Worm (Caenorhabditis elegans) whole organism, young adult: ENCODE measurements around the gene F10D7.5.

Source experiments
- B0035.1 ChIP-seq: sonication (generic microtip); optimal IDR thresholded peaks from 2 replicates; lab custom pipeline; 2016; ENCODE audit warnings: missing genetic modification characterization, mild to moderate bottlenecking, missing compliant biosample characterization, missing genotype, missing genetic modification reagents
- B0261.1 ChIP-seq: sonication (generic microtip); optimal IDR thresholded peaks from 2 replicates; lab custom pipeline; 2016; ENCODE audit warnings: mild to moderate bottlenecking, missing genetic modification characterization, moderate library complexity, missing compliant biosample characterization
- F49E8.2 ChIP-seq: sonication (generic microtip); optimal IDR thresholded peaks from 3 replicates; lab custom pipeline; 2017; ENCODE audit warnings: missing genetic modification characterization, mild to moderate bottlenecking, missing compliant biosample characterization, antibody characterized with exemption, moderate library complexity; ENCODE audit not compliant: insufficient read depth
- F52B5.7 ChIP-seq: sonication (generic microtip); optimal IDR thresholded peaks from 2 replicates; lab custom pipeline; 2016; ENCODE audit warnings: mild to moderate bottlenecking, missing genetic modification characterization, missing compliant biosample characterization
- F57A8.1 ChIP-seq: fragments of 200-800 bp; sonication (Bioruptor generic); optimal IDR thresholded peaks from 2 replicates; lab custom pipeline; 2018; ENCODE audit warnings: mild to moderate bottlenecking, missing genetic modification characterization, moderate library complexity, missing compliant biosample characterization
- K11D2.4 ChIP-seq: fragments of 200-800 bp; sonication (Bioruptor generic); IDR thresholded peaks from 2 replicates; pipeline ENCODE4 v1.3.6; 2022; ENCODE audit warnings: missing genetic modification reagents, missing genetic modification characterization, missing compliant biosample characterization
- T26A5.8 ChIP-seq: sonication (generic microtip); optimal IDR thresholded peaks from 2 replicates; lab custom pipeline; 2016; ENCODE audit warnings: missing genetic modification characterization, missing compliant biosample characterization
- Y53F4B.3 ChIP-seq: fragments of 200-800 bp; sonication (Bioruptor generic); IDR thresholded peaks from 2 replicates; pipeline ENCODE4 v1.3.6; 2022; ENCODE audit warnings: missing genetic modification reagents, missing genetic modification characterization, missing compliant biosample characterization
- Y53G8AR.9 ChIP-seq: fragments of 200-800 bp; sonication (Bioruptor generic); conservative IDR thresholded peaks from 2 replicates; pipeline ENCODE4 v1.3.6; 2022; ENCODE audit warnings: missing genetic modification reagents, missing genetic modification characterization, missing compliant biosample characterization
- Y67H2A.10 ChIP-seq: fragments of 200-800 bp; sonication (Bioruptor generic); conservative IDR thresholded peaks from 2 replicates; pipeline ENCODE4 v1.3.6; 2022; ENCODE audit warnings: missing genetic modification reagents, missing genetic modification characterization, missing compliant biosample characterization
- aptf-2 ChIP-seq: fragments of 200-800 bp; sonication (Bioruptor generic); conservative IDR thresholded peaks from 2 replicates; pipeline ENCODE4 v1.3.6; 2022; ENCODE audit warnings: missing genetic modification reagents, missing genetic modification characterization, missing compliant biosample characterization
- aptf-3 ChIP-seq: fragments of 200-800 bp; sonication (Bioruptor generic); IDR thresholded peaks from 2 replicates; pipeline ENCODE4 v1.3.6; 2022; ENCODE audit warnings: missing genetic modification characterization, missing compliant biosample characterization
- cebp-2 ChIP-seq: fragments of 200-800 bp; sonication (Bioruptor generic); IDR thresholded peaks from 2 replicates; pipeline ENCODE4 v1.3.6; 2022; ENCODE audit warnings: missing genetic modification characterization, missing compliant biosample characterization
- ceh-79 ChIP-seq: sonication (generic microtip); optimal IDR thresholded peaks from 2 replicates; lab custom pipeline; 2017; ENCODE audit warnings: mild to moderate bottlenecking, missing genetic modification characterization, missing compliant biosample characterization
- ceh-91 ChIP-seq: fragments of 200-800 bp; sonication (Bioruptor generic); IDR thresholded peaks from 2 replicates; pipeline ENCODE4 v1.3.6; 2022; ENCODE audit warnings: missing genetic modification reagents, missing genetic modification characterization, missing compliant biosample characterization
- egl-18 ChIP-seq: fragments of 200-800 bp; sonication (Bioruptor generic); IDR thresholded peaks from 2 replicates; pipeline ENCODE4 v1.3.6; 2022; ENCODE audit warnings: missing genetic modification reagents, missing genetic modification characterization, missing compliant biosample characterization
- ekl-4 ChIP-seq: fragments of 200-800 bp; sonication (Bioruptor generic); IDR thresholded peaks from 2 replicates; pipeline ENCODE4 v1.3.6; 2022; ENCODE audit warnings: missing genetic modification reagents, missing genetic modification characterization, missing compliant biosample characterization
- ets-4 ChIP-seq: fragments of 200-800 bp; sonication (Bioruptor generic); optimal IDR thresholded peaks from 2 replicates; lab custom pipeline; 2018; ENCODE audit warnings: mild to moderate bottlenecking, missing genetic modification characterization, missing compliant biosample characterization
- hmg-1.2 ChIP-seq: fragments of 200-800 bp; sonication (Bioruptor generic); IDR thresholded peaks from 2 replicates; pipeline ENCODE4 v1.3.6; 2022; ENCODE audit warnings: missing genetic modification reagents, missing genetic modification characterization, missing compliant biosample characterization
- hsf-1 ChIP-seq: fragments of 200-800 bp; sonication (Bioruptor generic); IDR thresholded peaks from 2 replicates; pipeline ENCODE4 v1.3.6; 2022; ENCODE audit warnings: missing genetic modification reagents, missing genetic modification characterization, missing compliant biosample characterization
- lag-1 ChIP-seq: fragments of 200-800 bp; sonication (Bioruptor generic); IDR thresholded peaks from 2 replicates; pipeline ENCODE4 v1.3.6; 2022; ENCODE audit warnings: missing genetic modification reagents, missing genetic modification characterization, missing compliant biosample characterization
- let-526 ChIP-seq: fragments of 200-800 bp; sonication (Bioruptor generic); IDR thresholded peaks from 2 replicates; pipeline ENCODE4 v1.3.6; 2022; ENCODE audit warnings: missing genetic modification reagents, missing genetic modification characterization, missing compliant biosample characterization
- let-607 ChIP-seq, 2 experiments: fragments of 200-800 bp in 1 of 2; sonication (Bioruptor generic) in 1 of 2; sonication (generic microtip) in 1 of 2; optimal IDR thresholded peaks; 2 replicates each; lab custom pipeline; 2016 to 2018; ENCODE audit warnings: mild to moderate bottlenecking in 2 of 2, missing compliant biosample characterization in 2 of 2, missing genetic modification characterization in 2 of 2, moderate library complexity in 2 of 2, missing genotype in 1 of 2
- lin-26 ChIP-seq: fragments of 200-800 bp; sonication (Bioruptor generic); IDR thresholded peaks from 2 replicates; pipeline ENCODE4 v1.3.6; 2022; ENCODE audit warnings: missing genetic modification reagents, missing genetic modification characterization, missing compliant biosample characterization
- lin-40 ChIP-seq: sonication (generic microtip); optimal IDR thresholded peaks from 2 replicates; lab custom pipeline; 2016; ENCODE audit warnings: missing genetic modification characterization, mild to moderate bottlenecking, missing compliant biosample characterization, missing genotype, missing genetic modification reagents
- lir-1 ChIP-seq: fragments of 200-800 bp; sonication (Bioruptor generic); conservative IDR thresholded peaks from 2 replicates; pipeline ENCODE4 v1.3.6; 2022; ENCODE audit warnings: missing genetic modification reagents, missing genetic modification characterization, missing compliant biosample characterization
- mxl-1 ChIP-seq: sonication (generic microtip); optimal IDR thresholded peaks from 2 replicates; lab custom pipeline; 2016; ENCODE audit warnings: missing genetic modification characterization, missing compliant biosample characterization
- nhr-179 ChIP-seq: sonication (generic microtip); optimal IDR thresholded peaks from 2 replicates; lab custom pipeline; 2016; ENCODE audit warnings: mild to moderate bottlenecking, missing genetic modification characterization, missing compliant biosample characterization
- nhr-80 ChIP-seq: sonication (generic microtip); optimal IDR thresholded peaks from 2 replicates; lab custom pipeline; 2016; ENCODE audit warnings: missing genetic modification characterization, missing compliant biosample characterization
- nhr-90 ChIP-seq: sonication (generic microtip); optimal IDR thresholded peaks from 2 replicates; lab custom pipeline; 2016; ENCODE audit warnings: missing genotype, mild to moderate bottlenecking, missing genetic modification characterization, missing compliant biosample characterization
- pha-4 ChIP-seq: fragments of 150-350 bp; sonication (generic microtip); optimal IDR thresholded peaks from 2 replicates; lab custom pipeline; 2014; ENCODE audit warnings: missing biosample characterization, missing genetic modification reagents, missing genetic modification characterization
- snpc-3.4 ChIP-seq: sonication (generic microtip); optimal IDR thresholded peaks from 2 replicates; lab custom pipeline; 2017; ENCODE audit warnings: missing genetic modification characterization, mild to moderate bottlenecking, missing compliant biosample characterization, antibody characterized with exemption, moderate library complexity, missing genotype, missing genetic modification reagents
- somi-1 ChIP-seq: fragments of 200-800 bp; sonication (Bioruptor generic); optimal IDR thresholded peaks from 2 replicates; lab custom pipeline; 2018; ENCODE audit warnings: mild to moderate bottlenecking, missing genetic modification characterization, missing compliant biosample characterization
- tlf-1 ChIP-seq: fragments of 200-800 bp; sonication (Bioruptor generic); optimal IDR thresholded peaks from 2 replicates; lab custom pipeline; 2018; ENCODE audit warnings: mild to moderate bottlenecking, missing genetic modification characterization, missing compliant biosample characterization
- unc-130 ChIP-seq: sonication (generic microtip); optimal IDR thresholded peaks from 2 replicates; lab custom pipeline; 2016; ENCODE audit warnings: missing genetic modification reagents, missing genetic modification characterization, missing compliant biosample characterization
- zim-3 ChIP-seq: sonication (generic microtip); optimal IDR thresholded peaks from 2 replicates; lab custom pipeline; 2017; ENCODE audit warnings: mild to moderate bottlenecking, missing genetic modification characterization, moderate library complexity, missing compliant biosample characterization
- ztf-26 ChIP-seq: sonication (generic microtip); optimal IDR thresholded peaks from 2 replicates; lab custom pipeline; 2017; ENCODE audit warnings: missing genetic modification characterization, missing compliant biosample characterization
- ztf-3 ChIP-seq: fragments of 200-800 bp; sonication (Bioruptor generic); optimal IDR thresholded peaks from 2 replicates; lab custom pipeline; 2018; ENCODE audit warnings: mild to moderate bottlenecking, missing genetic modification characterization, missing compliant biosample characterization

Gene F10D7.5

ce11 chrX:17428803-17429202, 37.4 kb upstream of the F10D7.5 start, which contains the start of gene pbo-6:
pbo-6 (plus strand) TSS chrX:17429042.
- TF ChIP-seq Y53F4B.3 (GFP tag; lab: Robert Waterston, UW) (no peak), aptf-3 (GFP tag; lab: Robert Waterston, UW) (no peak), ekl-4 (no peak), F49E8.2 (tag; lab: Kevin White, UChicago) (no peak), Y67H2A.10 (GFP tag; lab: Robert Waterston, UW) (no peak), nhr-90 (tag; lab: Kevin White, UChicago) (no peak), F52B5.7 (no peak), unc-130 (no peak), let-607 (tag; optimal IDR thresholded peaks at IDR 0.05; lab: Kevin White, UChicago) (no peak), hsf-1 (GFP tag; lab: Robert Waterston, UW) (no peak), B0261.1 (tag; lab: Kevin White, UChicago) (no peak), zim-3 (tag; lab: Kevin White, UChicago) (no peak), snpc-3.4 (tag; lab: Kevin White, UChicago) (no peak), ceh-91 (GFP tag; lab: Robert Waterston, UW) (no peak), ceh-79 (tag; lab: Kevin White, UChicago) (no peak), lag-1 (GFP tag; lab: Robert Waterston, UW) (no peak), aptf-2 (GFP tag; lab: Robert Waterston, UW) (no peak)

- TF ChIP-seq Y53G8AR.9 (no peak), lir-1 (no peak), lin-26 (GFP tag; lab: Robert Waterston, UW) (0 out of 2 replicates have a peak, but pooled peaks have one; percentile 30), let-526 (GFP tag; lab: Robert Waterston, UW) (no peak)
- TF ChIP-seq, all 124 proteins: peak for 1
Observed at ce11 chrX:17427778-17428177, 36.4 kb upstream of the F10D7.5 start.

ce11 chrX:17426712-17427111, 35.3 kb upstream of the F10D7.5 start:
- TF ChIP-seq nhr-80 (no peak), B0035.1 (tag; lab: Kevin White, UChicago) (no peak)

DNA sequence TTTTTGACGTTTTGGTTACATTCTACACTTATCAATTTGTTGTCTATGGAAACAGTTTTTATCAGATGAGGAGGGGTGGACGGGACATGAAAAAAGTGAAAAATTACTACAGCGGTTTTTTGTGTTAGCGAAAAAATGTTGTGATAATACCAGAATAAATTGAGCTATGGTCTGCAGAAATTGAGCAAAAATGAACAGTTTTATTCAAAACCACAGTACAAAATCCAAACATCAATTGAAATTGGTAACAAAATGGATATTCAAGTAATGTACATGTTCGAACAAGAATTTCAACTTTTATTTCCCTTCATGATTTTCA, 33.1 kb upstream of the F10D7.5 start:
- no peak for TF ChIP-seq egl-18 (GFP tag; lab: Robert Waterston, UW)
- no peak for TF ChIP-seq hmg-1.2
- TF ChIP-seq, all 124 proteins: peak for 0

- TF ChIP-seq somi-1 (GFP tag; lab: Kevin White, UChicago), result peak; percentile 11
- peak; percentile 4 for TF ChIP-seq ztf-26
- peak; percentile 75 for TF ChIP-seq K11D2.4 (GFP tag; lab: Robert Waterston, UW)
- TF ChIP-seq cebp-2 (GFP tag; lab: Robert Waterston, UW), result no peak
- no peak for TF ChIP-seq ets-4 (GFP tag; lab: Kevin White, UChicago)
- no peak for TF ChIP-seq mxl-1 (tag; lab: Kevin White, UChicago)
- no peak for TF ChIP-seq nhr-179 (tag; lab: Kevin White, UChicago)
- TF ChIP-seq T26A5.8 (tag; lab: Kevin White, UChicago), result no peak
- TF ChIP-seq ceh-91 (GFP tag; lab: Robert Waterston, UW), result no peak
- TF ChIP-seq pha-4 (tag; lab: Kevin White, UChicago), result no peak
- no peak for TF ChIP-seq lin-26 (GFP tag; lab: Robert Waterston, UW)
- TF ChIP-seq F57A8.1 (GFP tag; lab: Kevin White, UChicago), result no peak
- TF ChIP-seq lin-40 (tag; lab: Kevin White, UChicago), result peak; percentile 2
- no peak for TF ChIP-seq tlf-1 (GFP tag; lab: Kevin White, UChicago)
- no peak for TF ChIP-seq ztf-3 (GFP tag; lab: Kevin White, UChicago)
Observed at ce11 chrX:17423894-17424594, 32.6 kb upstream of the F10D7.5 start.
